Fruit fly (Drosophila melanogaster) whole organism, pupa: Measurements from ENCODE around the gene CG14947.

Experiments
- CG10348 ChIP-seq: fragments of 200-800 bp; sonication (Bioruptor generic); IDR thresholded peaks from 2 replicates; pipeline ENCODE4 v1.3.6; 2022; ENCODE audit warnings: missing biosample characterization, missing genetic modification characterization
- CG12605 ChIP-seq: fragments of 200-800 bp; sonication (Bioruptor generic); IDR thresholded peaks from 2 replicates; pipeline ENCODE4 v1.3.6; 2022; ENCODE audit warnings: missing biosample characterization, missing genetic modification characterization
- CG13204 ChIP-seq: fragments of 200-800 bp; sonication (Bioruptor generic); optimal IDR thresholded peaks from 2 replicates; lab custom pipeline; 2018; ENCODE audit warnings: missing biosample characterization, mild to moderate bottlenecking, missing genetic modification characterization, moderate library complexity
- CG14655 ChIP-seq: fragments of 200-800 bp; sonication (Bioruptor generic); optimal IDR thresholded peaks from 3 replicates; lab custom pipeline; 2017; ENCODE audit warnings: mild to moderate bottlenecking, missing biosample characterization, missing genetic modification reagents, missing genetic modification characterization
- CG15710 ChIP-seq: fragments of 200-800 bp; sonication (Bioruptor generic); optimal IDR thresholded peaks from 2 replicates; lab custom pipeline; 2018; ENCODE audit warnings: missing biosample characterization, mild to moderate bottlenecking, missing genetic modification characterization, moderate library complexity
- CG17806 ChIP-seq: fragments of 200-800 bp; sonication (Bioruptor generic); optimal IDR thresholded peaks from 2 replicates; lab custom pipeline; 2018; ENCODE audit warnings: missing biosample characterization, mild to moderate bottlenecking, missing genetic modification characterization, moderate library complexity
- CG32121 ChIP-seq: fragments of 200-800 bp; sonication (Bioruptor generic); IDR thresholded peaks from 2 replicates; pipeline ENCODE4 v1.3.6; 2022; ENCODE audit warnings: missing biosample characterization, missing genetic modification characterization
- CG34367 ChIP-seq: fragments of 200-800 bp; sonication (Bioruptor generic); optimal IDR thresholded peaks from 2 replicates; lab custom pipeline; 2018; ENCODE audit warnings: missing biosample characterization, mild to moderate bottlenecking, missing genetic modification characterization
- CG4496 ChIP-seq: fragments of 200-800 bp; sonication (Bioruptor generic); IDR thresholded peaks from 3 replicates; pipeline ENCODE4 v1.3.6; 2022; ENCODE audit warnings: missing biosample characterization, missing genetic modification characterization
- CG8159 ChIP-seq: fragments of 200-800 bp; sonication (Bioruptor generic); optimal IDR thresholded peaks from 3 replicates; lab custom pipeline; 2018; ENCODE audit warnings: missing biosample characterization, mild to moderate bottlenecking, missing genetic modification characterization, moderate library complexity
- CG8301 ChIP-seq: fragments of 200-800 bp; sonication (Bioruptor generic); optimal IDR thresholded peaks from 2 replicates; lab custom pipeline; 2018; ENCODE audit warnings: missing biosample characterization, mild to moderate bottlenecking, missing genetic modification characterization
- CG9948 ChIP-seq: fragments of 200-800 bp; sonication (Bioruptor generic); optimal IDR thresholded peaks from 2 replicates; lab custom pipeline; 2018; ENCODE audit warnings: missing biosample characterization, mild to moderate bottlenecking, missing genetic modification characterization, moderate library complexity
- D1 ChIP-seq: fragments of 200-800 bp; sonication (Bioruptor generic); optimal IDR thresholded peaks from 2 replicates; lab custom pipeline; 2018; ENCODE audit warnings: missing biosample characterization, mild to moderate bottlenecking, missing genetic modification characterization, moderate library complexity
- EcR ChIP-seq: fragments of 200-800 bp; sonication (Bioruptor generic); optimal IDR thresholded peaks from 3 replicates; lab custom pipeline; 2019; ENCODE audit warnings: missing biosample characterization, missing genetic modification characterization, mild to moderate bottlenecking, moderate library complexity, missing genetic modification reagents
- Ets98B ChIP-seq: fragments of 200-800 bp; sonication (Bioruptor generic); IDR thresholded peaks from 2 replicates; pipeline ENCODE4 v1.3.6; 2022; ENCODE audit warnings: missing biosample characterization, missing genetic modification characterization
- Pif1A ChIP-seq: fragments of 200-800 bp; sonication (Bioruptor generic); optimal IDR thresholded peaks from 3 replicates; lab custom pipeline; 2016; ENCODE audit warnings: missing biosample characterization, missing genetic modification characterization
- Pif1B ChIP-seq: fragments of 200-800 bp; sonication (Bioruptor generic); optimal IDR thresholded peaks from 3 replicates; lab custom pipeline; 2016; ENCODE audit warnings: missing biosample characterization, missing genetic modification characterization
- Snoo ChIP-seq: fragments of 200-800 bp; sonication (Bioruptor generic); optimal IDR thresholded peaks from 3 replicates; lab custom pipeline; 2017; ENCODE audit warnings: missing biosample characterization, mild to moderate bottlenecking, missing genetic modification characterization, inconsistent platforms
- fd96Ca ChIP-seq: fragments of 200-800 bp; sonication (Bioruptor generic); IDR thresholded peaks from 3 replicates; pipeline ENCODE4 v1.3.6; 2022; ENCODE audit warnings: missing biosample characterization, missing genetic modification characterization
- gl ChIP-seq: fragments of 200-800 bp; sonication (Bioruptor generic); optimal IDR thresholded peaks from 2 replicates; lab custom pipeline; 2018; ENCODE audit warnings: missing biosample characterization, mild to moderate bottlenecking, missing genetic modification characterization
- rn ChIP-seq: fragments of 200-800 bp; sonication (Bioruptor generic); IDR thresholded peaks from 2 replicates; pipeline ENCODE4 v1.3.6; 2022; ENCODE audit warnings: missing biosample characterization, missing genetic modification characterization

CG14947 gene

DNA sequence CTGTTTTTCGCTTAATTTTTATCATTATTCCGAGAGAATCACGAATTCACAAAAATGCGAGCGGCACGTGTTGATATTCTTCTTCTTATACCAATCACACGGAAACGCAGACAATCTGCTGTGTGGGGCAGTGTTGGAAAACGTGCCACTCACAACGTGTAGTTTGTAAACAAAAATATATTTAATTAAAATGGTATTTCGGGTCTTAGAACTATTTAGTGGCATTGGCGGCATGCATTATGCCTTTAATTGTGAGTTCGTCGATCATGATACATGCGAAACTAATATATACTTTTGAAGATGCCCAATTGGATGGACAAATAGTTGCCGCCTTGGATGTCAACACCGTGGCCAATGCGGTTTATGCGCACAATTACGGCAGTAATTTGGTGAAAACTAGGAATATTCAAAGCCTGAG lies 20.5 kb downstream of the CG14947 start, which contains the start of the genes CG6712 and Mt2:
TSS of gene CG6712 (minus strand) at position 116 of the 418 bp plus-strand sequence.
TSS of gene Mt2 (plus strand) at position 130 of the 418 bp plus-strand sequence.
- no peak for TF ChIP-seq CG10348 (GFP tag; lab: Robert Waterston, UW)
- no peak for TF ChIP-seq D1
- TF ChIP-seq Snoo (tag; lab: Kevin White, UChicago): no peak
- TF ChIP-seq EcR: no peak
- no peak for TF ChIP-seq CG34367 (tag; lab: Kevin White, UChicago)
- TF ChIP-seq CG8301: no peak
- no peak for TF ChIP-seq rn (GFP tag; lab: Robert Waterston, UW)
- TF ChIP-seq CG4496 (GFP tag; lab: Robert Waterston, UW): no peak
- TF ChIP-seq CG14655 (GFP tag; lab: Kevin White, UChicago): no peak
- no peak for TF ChIP-seq CG13204 (GFP tag; lab: Kevin White, UChicago)
- no peak for TF ChIP-seq CG12605
- no peak for TF ChIP-seq CG15710
- TF ChIP-seq Ets98B (GFP tag; lab: Robert Waterston, UW): no peak
- TF ChIP-seq CG9948 (tag; lab: Kevin White, UChicago): no peak
- no peak for TF ChIP-seq CG8159 (tag; lab: Kevin White, UChicago)
- TF ChIP-seq gl (tag; lab: Kevin White, UChicago): no peak
- no peak for TF ChIP-seq CG17806 (tag; lab: Kevin White, UChicago)
- no peak for TF ChIP-seq CG32121 (GFP tag; lab: Robert Waterston, UW)

DNA sequence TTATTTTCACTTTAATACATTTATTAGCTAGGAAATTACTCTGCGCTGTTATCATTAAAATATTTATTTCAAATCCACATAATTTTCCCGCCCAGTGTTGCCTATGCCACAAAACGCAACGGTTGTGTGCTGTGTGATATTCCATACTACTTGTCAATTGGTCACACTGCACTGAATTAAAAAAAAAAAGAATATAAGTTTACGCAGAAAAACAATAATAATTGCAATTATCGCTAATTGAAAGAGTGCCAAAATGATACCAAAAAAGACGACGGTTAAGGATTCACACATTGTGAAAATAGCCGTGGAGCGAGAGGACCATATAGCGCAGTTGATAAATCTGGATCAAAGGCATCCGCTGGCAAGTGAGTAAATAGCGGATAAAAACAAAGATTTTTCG lies 21.8 kb downstream of the CG14947 start, which contains the start of gene Ced-12:
TSS of gene Ced-12 (plus strand) at position 141 of the 400 bp plus-strand sequence.
- TF ChIP-seq fd96Ca (GFP tag; lab: Robert Waterston, UW): no peak
- TF ChIP-seq rn (GFP tag; lab: Robert Waterston, UW): 0 out of 2 replicates have a peak, but pooled peaks have one; percentile 16
- no peak for TF ChIP-seq CG9948 (tag; lab: Kevin White, UChicago)
- peak; percentile 52; the same call in 1 of the 3 replicates for TF ChIP-seq CG4496 (GFP tag; lab: Robert Waterston, UW)
- no peak for TF ChIP-seq CG8159 (tag; lab: Kevin White, UChicago)
- TF ChIP-seq CG34367 (tag; lab: Kevin White, UChicago): no peak
- TF ChIP-seq, all 21 proteins: peak for 2

DNA sequence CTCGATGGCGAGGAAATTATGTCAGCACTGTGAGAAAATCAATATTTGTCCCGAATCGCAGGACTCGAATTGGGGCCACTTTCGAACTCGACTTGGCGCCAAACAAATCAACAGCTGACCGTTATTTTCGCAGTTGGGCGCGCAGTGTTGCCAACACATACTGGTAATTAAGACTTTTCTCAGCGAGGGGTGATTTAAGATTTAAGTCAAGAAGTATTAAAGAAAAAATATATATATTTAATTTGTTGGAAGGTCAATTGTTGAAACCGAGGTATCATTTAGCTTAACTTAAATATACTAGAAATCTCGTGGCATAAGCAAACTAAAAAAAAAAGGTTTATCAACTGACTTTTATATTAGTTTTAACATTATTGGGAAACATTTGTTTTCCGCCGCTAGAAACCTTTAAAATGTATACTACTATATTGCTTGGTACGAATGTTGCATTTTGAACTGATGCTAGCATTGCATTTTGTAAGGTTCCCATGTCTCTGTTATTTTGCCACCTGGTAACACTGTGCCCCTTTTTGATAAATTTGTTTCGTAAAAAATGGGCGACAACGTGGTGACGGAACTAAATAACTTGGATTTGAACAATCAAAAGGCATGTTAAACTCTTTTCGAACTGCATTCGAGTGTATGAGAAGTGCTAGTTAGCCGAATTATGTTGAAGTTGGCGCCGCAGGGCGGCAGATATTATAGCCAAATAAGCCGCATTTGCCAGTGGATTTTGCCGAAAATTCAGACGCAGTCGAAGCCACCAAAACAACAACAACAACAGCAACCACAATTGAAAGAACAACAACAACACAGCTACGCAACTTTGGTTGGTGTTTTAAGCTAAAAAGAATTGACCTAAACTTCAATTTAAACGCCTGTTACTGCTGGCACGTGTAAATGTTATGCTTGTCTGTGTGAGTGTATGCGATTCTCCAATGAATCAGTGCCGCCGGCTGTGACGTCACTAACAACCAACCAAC lies 27.6 kb downstream of the CG14947 start, which contains the start of the genes Patsas and ThrRS:
TSS of gene Patsas (minus strand) at position 55 of the 980 bp plus-strand sequence.
TSS of gene ThrRS (plus strand) at position 521 of the 980 bp plus-strand sequence.
- TF ChIP-seq Pif1B (GFP tag; lab: Kevin White, UChicago) (no peak), CG10348 (GFP tag; lab: Robert Waterston, UW) (peak; percentile 60), CG9948 (tag; lab: Kevin White, UChicago) (peak; percentile 80), CG17806 (tag; lab: Kevin White, UChicago) (peak; percentile 81), fd96Ca (GFP tag; lab: Robert Waterston, UW) (peak; percentile 38; the same call in 2 of the 3 replicates), CG4496 (GFP tag; lab: Robert Waterston, UW) (peak; percentile 92), Pif1A (GFP tag; lab: Kevin White, UChicago) (no peak), CG8159 (tag; lab: Kevin White, UChicago) (peak; percentile 82), gl (tag; lab: Kevin White, UChicago) (no peak), Snoo (tag; lab: Kevin White, UChicago) (peak; percentile 76), D1 (no peak), rn (GFP tag; lab: Robert Waterston, UW) (peak; percentile 65), CG34367 (tag; lab: Kevin White, UChicago) (peak; percentile 74), CG32121 (GFP tag; lab: Robert Waterston, UW) (peak; percentile 80; the same call in 1 of the 2 replicates), Ets98B (GFP tag; lab: Robert Waterston, UW) (peak; percentile 87), CG12605 (peak; percentile 71), CG15710 (peak; percentile 80), CG14655 (GFP tag; lab: Kevin White, UChicago) (no peak), CG8301 (peak; percentile 73), CG13204 (GFP tag; lab: Kevin White, UChicago) (no peak), EcR (no peak)

DNA sequence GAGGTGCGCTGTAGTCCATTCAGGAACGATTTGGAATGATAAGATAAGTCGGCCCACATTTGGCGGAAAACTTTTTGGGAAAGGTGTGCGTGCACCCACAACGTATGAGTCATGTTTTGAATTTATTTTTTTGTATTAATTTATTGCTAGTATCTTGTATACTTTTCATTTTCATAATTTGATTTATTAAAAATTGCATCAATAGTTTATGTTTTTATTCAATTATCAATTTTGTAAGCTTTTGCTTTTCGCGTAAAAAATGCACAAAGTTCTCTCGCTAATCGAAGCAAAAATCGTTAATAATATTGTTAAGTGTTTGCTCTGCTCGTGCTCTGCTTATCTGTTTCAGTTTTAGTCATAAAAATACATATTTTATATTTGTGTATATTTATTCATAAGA lies 31.2 kb downstream of the CG14947 start:
- TF ChIP-seq gl (tag; lab: Kevin White, UChicago): no peak
- no peak for TF ChIP-seq rn (GFP tag; lab: Robert Waterston, UW)
- no peak for TF ChIP-seq CG12605
- TF ChIP-seq CG10348 (GFP tag; lab: Robert Waterston, UW): no peak

DNA sequence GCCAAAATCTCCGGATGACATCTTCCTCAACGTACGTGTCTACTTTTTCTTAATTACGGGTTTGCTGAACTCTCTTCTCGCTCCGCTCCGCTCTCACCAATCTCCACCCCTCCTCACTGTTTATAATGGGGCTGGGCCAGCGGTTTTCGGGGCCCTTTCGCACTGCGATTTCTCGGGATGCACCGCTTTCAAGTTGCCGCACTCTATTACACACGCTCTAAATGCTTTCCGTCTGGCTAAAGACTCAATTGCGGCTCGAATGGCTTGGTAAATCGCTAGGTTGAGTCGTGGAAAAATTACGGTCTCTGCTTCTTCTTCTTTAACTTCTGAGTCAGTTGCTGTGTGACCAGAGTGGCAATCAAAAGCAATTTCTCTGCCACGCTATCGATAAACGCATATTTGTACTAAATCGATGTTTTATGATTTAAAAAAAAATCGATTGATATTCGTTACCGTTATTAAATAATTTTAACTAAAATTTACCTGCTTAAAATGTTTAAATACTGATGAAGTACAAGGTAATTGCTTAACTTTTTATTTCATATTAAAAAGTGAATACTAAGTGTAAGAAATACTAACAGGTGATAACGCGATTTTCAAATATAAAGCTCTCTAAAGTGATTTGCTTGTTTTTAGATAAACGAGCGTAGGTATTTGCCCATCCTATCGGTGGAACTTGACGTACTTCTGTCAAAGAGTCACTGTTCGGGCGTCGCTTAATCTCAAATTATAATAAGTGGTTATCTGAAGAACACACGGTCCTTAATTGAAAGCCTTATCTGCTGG lies 33.1 kb downstream of the CG14947 start, which contains the start of the genes Rab6 and Phae1:
TSS of gene Rab6 (minus strand) at position 338 of the 786 bp plus-strand sequence.
TSS of gene Phae1 (plus strand) at position 639 of the 786 bp plus-strand sequence.
- TF ChIP-seq CG8159 (tag; lab: Kevin White, UChicago) (peak; percentile 2), EcR (peak; percentile 90), rn (GFP tag; lab: Robert Waterston, UW) (no peak), D1 (no peak), CG14655 (GFP tag; lab: Kevin White, UChicago) (no peak), CG17806 (tag; lab: Kevin White, UChicago) (no peak), CG15710 (no peak)
- TF ChIP-seq, all 21 proteins: peak for 2
